Fruit fly (Drosophila melanogaster): ENCODE results near the gene CG18789.

dm6 chr2L:12005436-12006396, 10.5 kb upstream of the CG18789 start:
- TF ChIP-seq usp (GFP tag; optimal IDR thresholded peaks at IDR 0.05) (no peak), pan (optimal IDR thresholded peaks at IDR 0.05) (no peak), psq (optimal IDR thresholded peaks at IDR 0.05) (no peak)
